Worm (Caenorhabditis elegans): ENCODE measurements around the gene bus-1.

The bus-1 gene

DNA sequence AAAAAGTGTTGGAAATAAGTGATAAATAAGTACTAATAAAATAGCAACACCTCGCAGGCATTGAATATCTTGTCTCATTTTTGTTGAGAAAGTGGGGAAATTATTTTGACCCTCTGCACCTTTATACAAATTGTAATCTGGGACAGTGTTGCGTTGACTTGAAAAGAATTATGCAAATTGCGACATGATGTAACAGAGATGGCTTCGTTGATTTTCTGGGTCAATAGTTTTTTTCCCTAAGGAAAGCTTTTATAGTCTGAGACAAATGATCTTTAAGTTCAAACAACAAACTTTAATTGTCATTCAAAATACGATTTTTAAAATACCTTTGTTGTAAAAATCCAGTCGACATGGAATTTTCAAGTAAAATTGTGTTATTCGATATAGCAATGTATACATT is at the start of gene bus-1:
TSS of gene bus-1 (minus strand) at position 101 of the 400 bp plus-strand sequence.
- no peak for TF ChIP-seq W03F9.2 (tag; optimal IDR thresholded peaks at IDR 0.05)

- TF ChIP-seq W03F9.2 (tag; optimal IDR thresholded peaks at IDR 0.05) (no peak), dao-5 (tag; optimal IDR thresholded peaks at IDR 0.05) (no peak), him-1 (tag; optimal IDR thresholded peaks at IDR 0.05) (no peak)
These were observed 48.9 kb upstream of the bus-1 start, which contains the start of gene oac-50 for ce11 chrV:9073322-9074038. TSS of gene oac-50 (minus strand) at chrV:9073540.

ce11 chrV:9069680-9070079 is 45.1 kb upstream of the bus-1 start, which contains the start of gene T27E4.5:
TSS of gene T27E4.5 (minus strand) at chrV:9069780.
- TF ChIP-seq dao-5 (tag; optimal IDR thresholded peaks at IDR 0.05) (no peak), W03F9.2 (tag; optimal IDR thresholded peaks at IDR 0.05) (no peak), him-1 (tag; optimal IDR thresholded peaks at IDR 0.05) (no peak)

- TF ChIP-seq him-1 (tag; optimal IDR thresholded peaks at IDR 0.05) = no peak
- no peak for TF ChIP-seq W03F9.2 (tag; optimal IDR thresholded peaks at IDR 0.05)
- no peak for TF ChIP-seq dao-5 (tag; optimal IDR thresholded peaks at IDR 0.05)
These were observed 43.1 kb upstream of the bus-1 start, which contains the start of gene fip-2 for ce11 chrV:9067678-9068077. TSS of gene fip-2 (plus strand) at chrV:9067978.

ce11 chrV:9065915-9066314 is 41.3 kb upstream of the bus-1 start:
- TF ChIP-seq him-1 (tag; optimal IDR thresholded peaks at IDR 0.05) (no peak), W03F9.2 (tag; optimal IDR thresholded peaks at IDR 0.05) (no peak), dao-5 (tag; optimal IDR thresholded peaks at IDR 0.05) (no peak)

DNA sequence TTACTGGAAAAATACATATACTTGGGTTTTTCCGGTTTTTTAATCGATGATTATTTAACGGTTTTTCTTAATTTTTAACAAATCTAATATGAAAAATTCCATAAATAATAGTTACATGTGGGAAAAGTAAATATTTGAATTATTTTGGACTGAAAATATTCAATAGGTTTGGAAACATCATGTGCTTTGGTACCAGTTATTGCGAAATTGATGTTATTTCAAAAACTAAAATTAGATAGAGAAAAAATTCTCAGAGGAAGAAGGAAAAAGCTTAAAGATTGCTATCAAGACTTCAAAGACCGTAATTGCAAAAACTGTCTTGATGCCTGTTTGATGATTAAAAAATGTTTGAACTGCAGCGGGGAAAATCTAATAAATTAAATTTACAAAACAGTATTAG is 40.4 kb upstream of the bus-1 start:
- TF ChIP-seq W03F9.2 (tag; optimal IDR thresholded peaks at IDR 0.05) (no peak), dao-5 (tag; optimal IDR thresholded peaks at IDR 0.05) (no peak), him-1 (tag; optimal IDR thresholded peaks at IDR 0.05) (no peak)

DNA sequence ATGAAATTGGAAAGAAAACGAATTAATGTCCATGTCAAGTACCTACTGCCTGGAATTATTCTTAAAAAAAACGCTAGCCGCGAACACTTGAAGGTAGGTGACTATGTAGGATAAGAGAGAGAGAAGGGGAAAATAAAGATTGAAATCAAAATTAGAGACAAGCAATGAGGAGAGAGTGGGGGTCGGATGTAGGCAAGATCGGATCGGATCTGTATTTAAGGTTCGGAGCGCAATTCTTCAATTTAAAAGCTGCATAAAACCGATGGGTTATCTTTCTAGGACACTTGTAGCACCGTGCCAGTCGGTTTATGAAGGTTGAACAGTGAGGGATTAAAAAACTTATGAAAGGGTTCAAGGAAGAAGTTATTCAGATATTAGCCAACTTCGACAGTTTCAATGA is 38.5 kb upstream of the bus-1 start:
- TF ChIP-seq him-1 (tag; optimal IDR thresholded peaks at IDR 0.05) = no peak

ce11 chrV:9062341-9062740 is 37.7 kb upstream of the bus-1 start, which contains the start of gene C25E10.12:
TSS of gene C25E10.12 (minus strand) at chrV:9062441.
- TF ChIP-seq dao-5 (tag; optimal IDR thresholded peaks at IDR 0.05) = no peak

ce11 chrV:9059468-9059867 is 34.9 kb upstream of the bus-1 start, which contains the start of the genes C25E10.16 and C25E10.13:
TSS of gene C25E10.16 (minus strand) at chrV:9059568.
TSS of gene C25E10.13 (plus strand) at chrV:9059723.
- TF ChIP-seq dao-5 (tag; optimal IDR thresholded peaks at IDR 0.05) (no peak), him-1 (tag; optimal IDR thresholded peaks at IDR 0.05) (no peak), W03F9.2 (tag; optimal IDR thresholded peaks at IDR 0.05) (no peak)

ce11 chrV:9058627-9059026 is 34.0 kb upstream of the bus-1 start, which contains the start of gene C25E10.11:
TSS of gene C25E10.11 (minus strand) at chrV:9058727.
- no peak for TF ChIP-seq W03F9.2 (tag; optimal IDR thresholded peaks at IDR 0.05)
- no peak for TF ChIP-seq him-1 (tag; optimal IDR thresholded peaks at IDR 0.05)
- no peak for TF ChIP-seq dao-5 (tag; optimal IDR thresholded peaks at IDR 0.05)

DNA sequence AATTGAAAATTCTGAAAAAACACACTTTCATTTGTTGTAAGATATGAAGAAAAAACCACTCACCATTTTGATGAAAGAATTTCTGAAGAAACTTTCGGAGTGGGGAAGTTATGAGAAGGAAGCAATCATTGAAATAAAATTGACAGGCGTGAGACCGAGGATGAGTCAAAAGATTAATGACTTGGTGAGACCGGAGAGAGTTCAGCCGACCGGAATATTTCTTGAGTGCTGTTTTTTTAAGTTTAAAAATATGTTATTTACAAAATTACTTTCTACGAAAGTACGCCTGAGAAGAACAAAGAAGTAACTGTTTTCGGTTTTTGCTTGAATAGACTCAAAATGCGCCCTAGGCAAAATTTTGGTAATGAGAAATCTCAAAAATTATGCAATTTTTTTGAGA is 31.6 kb upstream of the bus-1 start, which contains the start of gene C25E10.10:
TSS of gene C25E10.10 (minus strand) at position 101 of the 400 bp plus-strand sequence.
- TF ChIP-seq dao-5 (tag; optimal IDR thresholded peaks at IDR 0.05) = no peak
- TF ChIP-seq W03F9.2 (tag; optimal IDR thresholded peaks at IDR 0.05) = no peak
- TF ChIP-seq him-1 (tag; optimal IDR thresholded peaks at IDR 0.05) = no peak

DNA sequence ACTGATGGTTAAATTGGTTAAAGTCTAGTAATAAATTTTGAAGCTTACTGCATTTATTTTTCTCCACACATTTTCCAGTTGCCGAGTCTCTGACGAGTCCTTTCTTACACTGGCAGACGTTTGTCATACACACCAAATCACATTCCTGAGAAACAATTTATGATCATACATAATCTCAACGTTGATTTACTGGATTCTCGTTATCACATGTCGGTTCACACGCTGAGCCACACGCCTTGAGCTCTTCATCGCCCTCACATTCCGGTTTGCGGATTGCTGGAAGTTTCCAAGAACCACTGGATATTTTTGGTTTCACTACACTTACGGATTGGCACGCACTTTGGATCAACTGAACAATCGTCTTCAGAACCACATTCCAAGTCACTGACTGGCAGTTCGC is 31.0 kb upstream of the bus-1 start:
- TF ChIP-seq dao-5 (tag; optimal IDR thresholded peaks at IDR 0.05) (no peak), W03F9.2 (tag; optimal IDR thresholded peaks at IDR 0.05) (no peak), him-1 (tag; optimal IDR thresholded peaks at IDR 0.05) (no peak)

DNA sequence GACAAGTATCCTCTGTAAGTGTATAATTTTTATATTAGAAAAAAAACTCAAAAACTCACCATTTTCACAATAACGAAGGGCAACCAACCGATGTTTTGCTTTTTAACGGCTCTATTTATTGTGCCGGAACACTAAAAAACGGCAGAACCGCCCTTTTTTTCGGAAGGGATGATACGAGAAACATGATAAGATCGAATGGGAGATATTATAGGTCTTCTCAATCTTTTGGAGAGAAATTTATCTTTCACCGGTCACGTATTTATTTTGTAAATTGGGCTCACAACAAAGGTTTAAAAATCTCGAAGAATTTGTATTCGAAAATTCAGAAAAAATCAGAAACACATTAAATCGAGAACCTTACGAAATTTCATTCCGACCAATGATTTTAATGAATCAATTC is 30.2 kb upstream of the bus-1 start, which contains the start of gene swm-1:
TSS of gene swm-1 (minus strand) at position 101 of the 400 bp plus-strand sequence.
- TF ChIP-seq dao-5 (tag; optimal IDR thresholded peaks at IDR 0.05) = no peak
- no peak for TF ChIP-seq W03F9.2 (tag; optimal IDR thresholded peaks at IDR 0.05)
- TF ChIP-seq him-1 (tag; optimal IDR thresholded peaks at IDR 0.05) = no peak

ce11 chrV:9053969-9054368 is 29.4 kb upstream of the bus-1 start, which contains the start of gene C25E10.8:
TSS of gene C25E10.8 (minus strand) at chrV:9054069.
- TF ChIP-seq W03F9.2 (tag; optimal IDR thresholded peaks at IDR 0.05) (no peak), dao-5 (tag; optimal IDR thresholded peaks at IDR 0.05) (no peak), him-1 (tag; optimal IDR thresholded peaks at IDR 0.05) (no peak)

DNA sequence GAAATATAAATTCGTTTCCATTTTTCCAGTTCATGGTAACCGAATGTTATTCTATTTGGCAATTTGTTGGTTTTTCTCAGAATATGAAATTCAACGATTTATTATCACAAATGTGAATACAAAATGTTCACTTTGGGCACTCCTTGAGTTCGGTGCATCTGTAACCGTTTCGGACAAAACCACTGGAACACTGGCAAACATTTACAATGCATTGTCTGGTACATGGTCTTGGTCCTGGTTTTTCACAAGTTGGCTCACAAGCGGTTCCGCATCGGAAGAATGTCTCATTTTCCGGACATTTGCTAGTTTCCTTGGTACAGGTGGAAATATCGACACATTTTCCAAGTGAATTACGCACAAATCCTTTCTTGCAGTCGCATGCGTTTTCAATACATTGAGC is 28.6 kb upstream of the bus-1 start:
- TF ChIP-seq W03F9.2 (tag; optimal IDR thresholded peaks at IDR 0.05) (no peak), dao-5 (tag; optimal IDR thresholded peaks at IDR 0.05) (no peak), him-1 (tag; optimal IDR thresholded peaks at IDR 0.05) (no peak)

All from whole organism, L4/young adult.